Fruit fly (Drosophila melanogaster) whole organism, wandering third instar larva: ENCODE measurements around the gene CG42780.

Experiments used
- Abd-B ChIP-seq: fragments of >200 bp; optimal IDR thresholded peaks from 2 replicates; lab custom pipeline; 2017; ENCODE audit warnings: missing biosample characterization, missing genetic modification characterization
- CG32264 ChIP-seq: fragments of 200-800 bp; sonication (Bioruptor generic); optimal IDR thresholded peaks from 2 replicates; lab custom pipeline; 2016; ENCODE audit warnings: missing biosample characterization, missing genetic modification characterization
- CrebA ChIP-seq: fragments of 200-800 bp; sonication (Bioruptor generic); optimal IDR thresholded peaks from 2 replicates; lab custom pipeline; 2016; ENCODE audit warnings: missing biosample characterization, mild to moderate bottlenecking, missing genetic modification characterization, borderline replicate concordance
- HLH106 ChIP-seq: fragments of 200-800 bp; optimal IDR thresholded peaks from 3 replicates; lab custom pipeline; 2019; ENCODE audit warnings: missing biosample characterization, mild to moderate bottlenecking, missing genetic modification characterization, moderate library complexity
- Hnf4 ChIP-seq: fragments of 200-800 bp; sonication (Bioruptor generic); optimal IDR thresholded peaks from 2 replicates; lab custom pipeline; 2016; ENCODE audit warnings: missing biosample characterization, mild to moderate bottlenecking, missing genetic modification characterization
- Hr78 ChIP-seq: fragments of >200 bp; optimal IDR thresholded peaks from 2 replicates; lab custom pipeline; 2017; ENCODE audit warnings: missing biosample characterization, missing genetic modification characterization
- Hr83 ChIP-seq: fragments of 200-300 bp; sonication (Bioruptor generic); optimal IDR thresholded peaks from 2 replicates; lab custom pipeline; 2016; ENCODE audit warnings: missing biosample characterization, mild to moderate bottlenecking, missing genetic modification characterization, moderate library complexity; ENCODE audit not compliant: poor library complexity, severe bottlenecking
- Myc ChIP-seq: fragments of >200 bp; optimal IDR thresholded peaks from 2 replicates; lab custom pipeline; 2017
- OdsH ChIP-seq: fragments of 200-800 bp; sonication (Bioruptor generic); optimal IDR thresholded peaks from 2 replicates; lab custom pipeline; 2016; ENCODE audit warnings: missing biosample characterization, mild to moderate bottlenecking, missing genetic modification characterization
- Vsx2 ChIP-seq: fragments of 200-300, 225-300 bp; sonication (Bioruptor generic); optimal IDR thresholded peaks from 2 replicates; lab custom pipeline; 2018; ENCODE audit warnings: missing biosample characterization, missing genetic modification characterization; ENCODE audit not compliant: partially characterized antibody
- brk ChIP-seq: fragments of 200-800 bp; sonication (Bioruptor generic); optimal IDR thresholded peaks from 2 replicates; lab custom pipeline; 2016; ENCODE audit warnings: missing biosample characterization, mild to moderate bottlenecking, missing genetic modification characterization
- foxo ChIP-seq, 2 experiments: fragments of 200-800 bp; sonication (Bioruptor generic); optimal IDR thresholded peaks; 2 replicates in 1 of 2; 3 replicates in 1 of 2; lab custom pipeline; 2016 to 2017; ENCODE audit warnings: missing biosample characterization in 2 of 2, missing genetic modification characterization in 2 of 2
- fru ChIP-seq: fragments of 200-800 bp; sonication (Bioruptor generic); optimal IDR thresholded peaks from 3 replicates; lab custom pipeline; 2016; ENCODE audit warnings: missing biosample characterization, mild to moderate bottlenecking, missing genetic modification characterization
- psq ChIP-seq: fragments of 200-800 bp; sonication (Bioruptor generic); optimal IDR thresholded peaks from 3 replicates; lab custom pipeline; 2017; ENCODE audit warnings: missing biosample characterization, mild to moderate bottlenecking, missing genetic modification characterization, moderate library complexity

DNA sequence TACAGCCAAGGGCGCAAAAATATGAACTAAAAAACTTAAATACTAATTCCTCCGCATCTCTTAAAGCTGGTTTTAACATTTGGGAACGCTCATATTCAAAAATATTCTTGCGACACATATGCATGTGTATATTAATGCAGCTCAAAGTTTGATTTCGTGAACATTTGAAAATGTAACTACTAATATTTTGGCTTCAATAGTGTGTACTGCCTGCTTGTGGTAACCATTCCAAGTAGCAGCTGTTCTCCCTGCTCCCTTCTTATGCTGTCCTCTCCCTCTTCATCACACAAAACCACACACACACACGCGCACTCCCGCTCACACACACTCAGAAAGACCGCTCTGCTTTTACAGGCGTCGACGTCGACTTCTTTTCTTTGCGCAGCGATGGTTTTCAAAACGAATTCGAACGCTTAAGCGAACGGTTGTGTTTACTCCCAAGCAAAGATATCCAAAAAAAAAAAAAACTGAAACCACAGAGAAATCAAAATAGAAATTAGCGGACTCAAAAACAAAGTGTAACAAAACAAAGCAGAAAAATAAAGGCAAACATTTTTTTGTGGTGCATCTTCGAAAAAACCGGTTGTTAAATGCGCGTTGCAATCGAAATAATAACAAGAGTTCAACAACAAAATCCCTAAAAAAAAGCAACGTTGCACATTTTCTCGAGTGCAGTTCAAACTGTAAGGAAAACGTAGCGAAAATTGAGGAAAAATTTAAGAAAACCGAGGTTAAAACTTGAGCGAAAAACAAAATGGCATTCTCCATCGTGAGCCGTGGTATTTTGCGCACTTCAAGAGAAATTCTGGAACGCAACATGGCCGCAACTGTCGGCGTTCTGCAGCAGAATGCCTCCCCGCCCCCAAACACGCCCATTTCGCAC, 5.2 kb upstream of the CG42780 start, which contains the start of gene CBP:
- TF ChIP-seq foxo (GFP tag; optimal IDR thresholded peaks at IDR 0.05; lab: Kevin White, UChicago) (peak; percentile 31 to 92), Myc (lab: Kevin White, UChicago) (no peak), OdsH (GFP tag; lab: Kevin White, UChicago) (peak; percentile 85), psq (GFP tag; lab: Kevin White, UChicago) (peak; percentile 94), Abd-B (GFP tag; lab: Kevin White, UChicago) (no peak), HLH106 (tag; lab: Kevin White, UChicago) (peak; percentile 91), Hnf4 (GFP tag; lab: Kevin White, UChicago) (peak; percentile 81), CG32264 (GFP tag; lab: Kevin White, UChicago) (peak; percentile 86), Hr83 (no peak), Hr78 (GFP tag; lab: Kevin White, UChicago) (no peak), CrebA (GFP tag; lab: Kevin White, UChicago) (peak; percentile 68), fru (GFP tag; lab: Kevin White, UChicago) (peak; percentile 96), Vsx2 (GFP tag; lab: Kevin White, UChicago) (no peak), brk (GFP tag; lab: Kevin White, UChicago) (peak; percentile 87)
